Worm (Caenorhabditis elegans): ENCODE results near the gene W06F12.3.

The W06F12.3 gene

ce11 chrIII:13717505-13717904, 17.3 kb upstream of the W06F12.3 start (continued):
- TF ChIP-seq C38D4.7 (GFP tag; optimal IDR thresholded peaks at IDR 0.05): no peak
- no peak for TF ChIP-seq fkh-6 (tag; optimal IDR thresholded peaks at IDR 0.05)

DNA sequence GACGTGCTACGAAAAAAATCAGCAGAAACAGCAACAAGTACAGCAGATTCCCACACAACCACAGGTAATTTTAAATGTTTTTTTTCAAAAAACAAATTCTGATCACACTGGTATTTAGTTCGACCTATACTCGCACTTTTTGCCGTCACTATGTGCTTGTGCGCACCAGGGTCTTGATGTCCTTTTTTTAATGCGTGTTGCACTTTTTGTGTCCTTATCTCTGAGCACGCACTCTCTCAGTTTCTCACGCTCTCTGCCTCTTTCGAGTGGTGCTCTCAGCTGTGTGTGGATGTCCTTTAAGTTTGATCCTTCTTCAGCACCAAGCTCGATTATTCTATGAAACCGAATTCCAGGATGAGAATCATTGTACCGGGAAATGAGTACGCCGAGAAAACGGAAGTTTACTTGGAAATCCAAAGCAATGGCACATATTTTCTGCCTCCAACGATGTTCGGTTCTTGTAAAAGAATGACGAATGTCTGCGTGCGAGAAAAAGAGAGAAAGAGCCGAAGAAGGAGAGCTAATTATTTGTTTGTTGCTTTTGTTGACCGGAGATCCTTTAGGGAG, 16.3 kb upstream of the W06F12.3 start:
- TF ChIP-seq hlh-8 (tag; optimal IDR thresholded peaks at IDR 0.05): no peak
- TF ChIP-seq ceh-14 (tag; optimal IDR thresholded peaks at IDR 0.05): no peak
- TF ChIP-seq ceh-30 (tag; optimal IDR thresholded peaks at IDR 0.05): no peak
- no peak for TF ChIP-seq dmd-4 (tag; optimal IDR thresholded peaks at IDR 0.05; ENCODE audit: borderline replicate concordance)
- no peak for TF ChIP-seq pqm-1 (tag; optimal IDR thresholded peaks at IDR 0.05)
- TF ChIP-seq ceh-22 (tag; optimal IDR thresholded peaks at IDR 0.05): peak; percentile 6

DNA sequence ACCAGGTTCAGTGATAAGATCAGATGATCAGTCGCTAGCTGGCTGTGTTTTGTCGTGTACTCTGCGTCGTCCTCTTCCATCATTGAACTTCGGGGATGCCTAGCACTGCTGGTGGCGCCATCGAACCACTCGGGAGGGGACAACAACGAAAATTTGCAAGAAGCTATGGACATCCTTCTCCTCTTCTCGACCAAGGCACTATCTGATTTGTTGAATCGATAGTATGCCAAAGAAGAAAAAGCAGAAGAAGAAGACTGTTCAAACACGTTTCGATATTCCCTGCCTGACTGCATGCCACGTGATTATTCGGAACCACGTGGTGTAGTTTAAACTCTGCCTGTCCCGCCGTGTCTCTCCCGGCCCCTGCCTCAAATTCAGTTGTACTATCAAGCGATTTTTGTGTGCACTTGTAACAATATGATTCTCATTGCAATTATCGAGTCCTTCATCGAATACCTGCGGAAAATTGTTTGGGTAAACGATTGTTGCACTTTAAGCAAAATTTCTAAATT, 15.5 kb upstream of the W06F12.3 start:
- TF ChIP-seq ceh-6 (GFP tag; optimal IDR thresholded peaks at IDR 0.05) (no peak), T23F11.4 (GFP tag; optimal IDR thresholded peaks at IDR 0.05) (no peak), che-1 (tag; optimal IDR thresholded peaks at IDR 0.05) (no peak), tbx-2 (tag; optimal IDR thresholded peaks at IDR 0.05) (peak; percentile 22), ceh-34 (tag; optimal IDR thresholded peaks at IDR 0.05) (no peak), npax-4 (tag; optimal IDR thresholded peaks at IDR 0.05) (no peak), sox-4 (tag; optimal IDR thresholded peaks at IDR 0.05) (no peak), hlh-13 (GFP tag; optimal IDR thresholded peaks at IDR 0.05) (no peak), madf-2 (tag; optimal IDR thresholded peaks at IDR 0.05) (no peak), rnt-1 (tag; optimal IDR thresholded peaks at IDR 0.05) (no peak), eyg-1 (tag; optimal IDR thresholded peaks at IDR 0.05) (no peak), hlh-15 (tag; optimal IDR thresholded peaks at IDR 0.05) (no peak), unc-3 (GFP tag; conservative IDR thresholded peaks at IDR 0.05) (no peak), unc-3 (tag; optimal IDR thresholded peaks at IDR 0.05) (no peak), hlh-6 (tag; optimal IDR thresholded peaks at IDR 0.05) (no peak), ceh-18 (tag; optimal IDR thresholded peaks at IDR 0.05) (peak; percentile 26), dmd-4 (tag; optimal IDR thresholded peaks at IDR 0.05; ENCODE audit: borderline replicate concordance) (no peak), K09A11.1 (tag; optimal IDR thresholded peaks at IDR 0.05; ENCODE audit: insufficient read depth) (no peak), hlh-30 (tag; optimal IDR thresholded peaks at IDR 0.05; ENCODE audit: insufficient read depth) (peak; percentile 56), nhr-232 (tag; optimal IDR thresholded peaks at IDR 0.05) (no peak)

- TF ChIP-seq ceh-24 (tag; optimal IDR thresholded peaks at IDR 0.05) (no peak), sdc-2 (tag; optimal IDR thresholded peaks at IDR 0.05) (peak; percentile 23), lin-11 (tag; optimal IDR thresholded peaks at IDR 0.05) (no peak), ceh-45 (GFP tag; IDR thresholded peaks at IDR 0.05) (no peak), sox-2 (GFP tag; IDR thresholded peaks at IDR 0.05) (no peak), ceh-6 (GFP tag; optimal IDR thresholded peaks at IDR 0.05) (peak; percentile 0), tbx-2 (tag; optimal IDR thresholded peaks at IDR 0.05) (peak; percentile 6), ztf-16 (tag; optimal IDR thresholded peaks at IDR 0.05) (peak; percentile 29), unc-3 (GFP tag; conservative IDR thresholded peaks at IDR 0.05) (no peak), unc-3 (tag; optimal IDR thresholded peaks at IDR 0.05) (no peak), C08G9.2 (tag; optimal IDR thresholded peaks at IDR 0.05) (no peak), unc-55 (GFP tag; optimal IDR thresholded peaks at IDR 0.05) (no peak), pag-3 (tag; optimal IDR thresholded peaks at IDR 0.05; ENCODE audit: borderline replicate concordance) (no peak), zip-5 (tag; optimal IDR thresholded peaks at IDR 0.05) (no peak), ama-1 (optimal IDR thresholded peaks at IDR 0.05) (no peak), ceh-9 (tag; optimal IDR thresholded peaks at IDR 0.05) (no peak), unc-42 (tag; optimal IDR thresholded peaks at IDR 0.05) (peak; percentile 5), pax-1 (tag; optimal IDR thresholded peaks at IDR 0.05) (no peak), ceh-2 (tag; optimal IDR thresholded peaks at IDR 0.05) (no peak)
Measured at ce11 chrIII:13720190-13720741, 14.6 kb upstream of the W06F12.3 start.

Measured in whole organism, late embryonic.